Worm (Caenorhabditis elegans) whole organism, L4 larva: ENCODE measurements around the gene col-138.
A peak's percentile ranks its signal among the peaks of the same experiment; 100 is the strongest.

Source experiments
- F26F4.8 ChIP-seq: fragments of 200-800 bp; sonication (Bioruptor generic); conservative IDR thresholded peaks from 2 replicates; pipeline ENCODE4 v1.3.6; 2022; ENCODE audit warnings: missing genetic modification characterization, missing compliant biosample characterization
- T26A8.4 ChIP-seq: fragments of 200-800 bp; sonication (Bioruptor generic); IDR thresholded peaks from 2 replicates; pipeline ENCODE4 v1.3.6; 2022; ENCODE audit warnings: missing genetic modification characterization, missing compliant biosample characterization
- Y105C5A.15 ChIP-seq: fragments of 200-800 bp; sonication (Bioruptor generic); IDR thresholded peaks from 2 replicates; pipeline ENCODE4 v1.3.6; 2022; ENCODE audit warnings: missing genetic modification characterization, missing compliant biosample characterization
- Y75B8A.6 ChIP-seq: fragments of 200-800 bp; sonication (Bioruptor generic); IDR thresholded peaks from 2 replicates; pipeline ENCODE4 v1.3.6; 2022; ENCODE audit warnings: missing genetic modification reagents, missing genetic modification characterization, missing compliant biosample characterization
- ZK337.2 ChIP-seq: fragments of 200-800 bp; sonication (Bioruptor generic); IDR thresholded peaks from 2 replicates; pipeline ENCODE4 v1.3.6; 2022; ENCODE audit warnings: missing genetic modification reagents, missing genetic modification characterization, missing compliant biosample characterization
- ZK546.5 ChIP-seq, 2 experiments: sonication (generic microtip); optimal IDR thresholded peaks; 2 replicates each; lab custom pipeline; 2017; ENCODE audit warnings: missing biosample characterization in 2 of 2, missing genetic modification characterization in 2 of 2
- aly-2 ChIP-seq: sonication (generic microtip); optimal IDR thresholded peaks from 2 replicates; lab custom pipeline; 2018; ENCODE audit warnings: missing biosample characterization, missing genetic modification characterization
- ama-1 ChIP-seq: fragments of 150-350 bp; optimal IDR thresholded peaks from 2 replicates; lab custom pipeline; 2014; ENCODE audit warnings: inconsistent platforms, mixed read lengths
- arid-1 ChIP-seq: fragments of 200-800 bp; sonication (Bioruptor generic); conservative IDR thresholded peaks from 2 replicates; pipeline ENCODE4 v1.3.6; 2022; ENCODE audit warnings: missing genetic modification reagents, missing genetic modification characterization, missing compliant biosample characterization
- ceh-82 ChIP-seq: sonication (generic microtip); optimal IDR thresholded peaks from 2 replicates; lab custom pipeline; 2017; ENCODE audit warnings: missing biosample characterization, missing genetic modification characterization
- ces-1 ChIP-seq: fragments of 150-350 bp; sonication (generic microtip); optimal IDR thresholded peaks from 4 replicates; lab custom pipeline; 2014; ENCODE audit warnings: missing biosample characterization, missing genetic modification reagents, missing genetic modification characterization
- cey-2 ChIP-seq: sonication (generic microtip); optimal IDR thresholded peaks from 3 replicates; lab custom pipeline; 2017; ENCODE audit warnings: missing genetic modification characterization, mild to moderate bottlenecking, missing compliant biosample characterization, antibody characterized with exemption, borderline replicate concordance; ENCODE audit not compliant: insufficient read depth
- ctbp-1 ChIP-seq: fragments of 200-800 bp; sonication (Bioruptor generic); IDR thresholded peaks from 2 replicates; pipeline ENCODE4 v1.3.6; 2022; ENCODE audit warnings: missing genetic modification reagents, missing genetic modification characterization, missing compliant biosample characterization
- daf-19 ChIP-seq: fragments of 200-800 bp; sonication (Bioruptor generic); conservative IDR thresholded peaks from 2 replicates; pipeline ENCODE4 v1.3.6; 2022; ENCODE audit warnings: missing genetic modification characterization, missing compliant biosample characterization
- dmd-6 ChIP-seq: fragments of 200-800 bp; sonication (Bioruptor generic); IDR thresholded peaks from 2 replicates; pipeline ENCODE4 v1.3.6; 2022; ENCODE audit warnings: missing genetic modification reagents, missing genetic modification characterization, missing compliant biosample characterization
- dmd-9 ChIP-seq: fragments of 200-800 bp; sonication (Bioruptor generic); IDR thresholded peaks from 2 replicates; pipeline ENCODE4 v1.3.6; 2022; ENCODE audit warnings: missing genetic modification reagents, missing genetic modification characterization, missing compliant biosample characterization
- dpl-1 ChIP-seq: fragments of 150-350 bp; optimal IDR thresholded peaks from 2 replicates; lab custom pipeline; 2014; ENCODE audit warnings: missing biosample characterization, missing genetic modification reagents, missing genetic modification characterization
- duxl-1 ChIP-seq: sonication (generic microtip); optimal IDR thresholded peaks from 2 replicates; lab custom pipeline; 2016; ENCODE audit warnings: mild to moderate bottlenecking, missing genetic modification characterization, moderate library complexity, missing compliant biosample characterization; ENCODE audit not compliant: poor library complexity
- egl-27 ChIP-seq: sonication (generic microtip); optimal IDR thresholded peaks from 3 replicates; lab custom pipeline; 2017; ENCODE audit warnings: missing biosample characterization, missing genetic modification reagents, missing genetic modification characterization
- fos-1 ChIP-seq: fragments of 150-350 bp; optimal IDR thresholded peaks from 2 replicates; lab custom pipeline; 2014; ENCODE audit warnings: missing biosample characterization, missing genetic modification characterization
- hif-1 ChIP-seq, 2 experiments: sonication (generic microtip); optimal IDR thresholded peaks; 2 replicates each; lab custom pipeline; 2016 to 2017; ENCODE audit warnings: missing compliant biosample characterization in 2 of 2, missing genetic modification characterization in 2 of 2, missing genetic modification reagents in 2 of 2, missing genotype in 2 of 2, mild to moderate bottlenecking in 1 of 2
- hlh-11 ChIP-seq: fragments of 200-800 bp; sonication (Bioruptor generic); optimal IDR thresholded peaks from 2 replicates; lab custom pipeline; 2018; ENCODE audit warnings: mild to moderate bottlenecking, missing genetic modification characterization, missing compliant biosample characterization
- lim-7 ChIP-seq: fragments of 200-800 bp; sonication (Bioruptor generic); IDR thresholded peaks from 2 replicates; pipeline ENCODE4 v1.3.6; 2022; ENCODE audit warnings: missing genetic modification characterization, missing compliant biosample characterization
- lin-15B ChIP-seq: fragments of 150-350 bp; sonication (generic microtip); optimal IDR thresholded peaks from 3 replicates; lab custom pipeline; 2014; ENCODE audit warnings: missing biosample characterization, missing genetic modification characterization
- lir-3 ChIP-seq: sonication (generic microtip); optimal IDR thresholded peaks from 2 replicates; lab custom pipeline; 2016; ENCODE audit warnings: mild to moderate bottlenecking, missing genetic modification characterization, missing compliant biosample characterization
- lsy-2 ChIP-seq, 2 experiments: fragments of 150-350 bp in 1 of 2; sonication (generic microtip) in 1 of 2; optimal IDR thresholded peaks; 2 replicates each; lab custom pipeline; 2014 to 2017; ENCODE audit warnings: missing biosample characterization in 2 of 2, missing genetic modification characterization in 2 of 2
- madf-5 ChIP-seq, 2 experiments: fragments of 200-800 bp; sonication (Bioruptor generic); IDR thresholded peaks; 2 replicates each; pipeline ENCODE4 v1.3.6; 2022; ENCODE audit warnings: missing compliant biosample characterization in 2 of 2, missing genetic modification characterization in 2 of 2
- mdt-29 ChIP-seq: fragments of 200-800 bp; sonication (Bioruptor generic); IDR thresholded peaks from 2 replicates; pipeline ENCODE4 v1.3.6; 2022; ENCODE audit warnings: missing genetic modification reagents, missing genetic modification characterization, missing compliant biosample characterization
- mep-1 ChIP-seq: fragments of 150-350 bp; sonication (generic microtip); optimal IDR thresholded peaks from 3 replicates; lab custom pipeline; 2014; ENCODE audit warnings: missing biosample characterization, missing genetic modification characterization
- mxl-3 ChIP-seq: fragments of 200-800 bp; sonication (Bioruptor generic); optimal IDR thresholded peaks from 2 replicates; lab custom pipeline; 2018; ENCODE audit warnings: mild to moderate bottlenecking, missing genetic modification characterization, missing compliant biosample characterization
- nhr-11 ChIP-seq: fragments of 150-350 bp; optimal IDR thresholded peaks from 2 replicates; lab custom pipeline; 2014; ENCODE audit warnings: missing biosample characterization, missing genetic modification characterization
- nhr-111 ChIP-seq: fragments of 200-800 bp; sonication (Bioruptor generic); optimal IDR thresholded peaks from 2 replicates; lab custom pipeline; 2018; ENCODE audit warnings: mild to moderate bottlenecking, missing genetic modification characterization, missing compliant biosample characterization
- nhr-25 ChIP-seq: sonication (generic microtip); optimal IDR thresholded peaks from 2 replicates; lab custom pipeline; 2017; ENCODE audit warnings: missing genetic modification characterization, mild to moderate bottlenecking, missing compliant biosample characterization, antibody characterized with exemption, moderate library complexity, borderline replicate concordance; ENCODE audit not compliant: insufficient read depth
- nhr-28 ChIP-seq: fragments of 150-350 bp; optimal IDR thresholded peaks from 2 replicates; lab custom pipeline; 2014; ENCODE audit warnings: missing biosample characterization, missing genetic modification characterization
- nhr-41 ChIP-seq: fragments of 200-800 bp; sonication (Bioruptor generic); IDR thresholded peaks from 2 replicates; pipeline ENCODE4 v1.3.6; 2022; ENCODE audit warnings: missing genetic modification reagents, missing genetic modification characterization, missing compliant biosample characterization
- nhr-48 ChIP-seq: sonication (generic microtip); optimal IDR thresholded peaks from 2 replicates; lab custom pipeline; 2016; ENCODE audit warnings: mild to moderate bottlenecking, missing genetic modification characterization, missing compliant biosample characterization
- nhr-6 ChIP-seq: fragments of 150-350 bp; optimal IDR thresholded peaks from 2 replicates; lab custom pipeline; 2014; ENCODE audit warnings: missing biosample characterization, missing genetic modification characterization
- rbr-2 ChIP-seq: sonication (generic microtip); optimal IDR thresholded peaks from 2 replicates; lab custom pipeline; 2016; ENCODE audit warnings: missing genotype, missing genetic modification characterization, missing compliant biosample characterization
- saeg-2 ChIP-seq: fragments of 200-800 bp; sonication (Bioruptor generic); IDR thresholded peaks from 2 replicates; pipeline ENCODE4 v1.3.6; 2022; ENCODE audit warnings: missing genetic modification reagents, missing genetic modification characterization, missing compliant biosample characterization
- snpc-1.2 ChIP-seq: fragments of 200-800 bp; sonication (Bioruptor generic); IDR thresholded peaks from 2 replicates; pipeline ENCODE4 v1.3.6; 2022; ENCODE audit warnings: missing genetic modification reagents, missing genetic modification characterization, missing compliant biosample characterization
- spr-3 ChIP-seq: fragments of 200-800 bp; sonication (Bioruptor generic); optimal IDR thresholded peaks from 2 replicates; lab custom pipeline; 2018; ENCODE audit warnings: mild to moderate bottlenecking, missing genetic modification characterization, missing compliant biosample characterization
- tag-97 ChIP-seq: fragments of 200-800 bp; sonication (Bioruptor generic); IDR thresholded peaks from 2 replicates; pipeline ENCODE4 v1.3.6; 2022; ENCODE audit warnings: missing genetic modification characterization, missing compliant biosample characterization
- unc-130 ChIP-seq: sonication (generic microtip); optimal IDR thresholded peaks from 2 replicates; lab custom pipeline; 2016; ENCODE audit warnings: missing genetic modification reagents, missing genetic modification characterization, missing compliant biosample characterization
- zag-1 ChIP-seq: fragments of 150-350 bp; optimal IDR thresholded peaks from 2 replicates; lab custom pipeline; 2014; ENCODE audit warnings: missing biosample characterization, missing genetic modification characterization

Gene col-138

ce11 chrIV:17174087-17174486, 9.4 kb downstream of the col-138 start (continued):
- TF ChIP-seq nhr-111 (no peak), ceh-82 (tag; lab: Kevin White, UChicago) (no peak), egl-27 (tag; lab: Kevin White, UChicago) (no peak), nhr-48 (tag; lab: Kevin White, UChicago) (peak; percentile 57), daf-19 (GFP tag; lab: Robert Waterston, UW) (no peak), madf-5 (GFP tag; IDR thresholded peaks at IDR 0.05; lab: Robert Waterston, UW) (no peak), lsy-2 (tag; optimal IDR thresholded peaks at IDR 0.05; lab: Kevin White, UChicago) (peak in 1 of 2 experiments; percentile 37), dpl-1 (GFP tag; lab: Kevin White, UChicago) (no peak), arid-1 (GFP tag; lab: Robert Waterston, UW) (no peak), ama-1 (no peak), spr-3 (GFP tag; lab: Kevin White, UChicago) (no peak), dmd-9 (GFP tag; lab: Robert Waterston, UW) (no peak), ZK337.2 (GFP tag; lab: Robert Waterston, UW) (no peak), nhr-11 (no peak), Y105C5A.15 (GFP tag; lab: Robert Waterston, UW) (no peak), duxl-1 (no peak), hif-1 (tag; optimal IDR thresholded peaks at IDR 0.05; lab: Kevin White, UChicago) (no peak), cey-2 (no peak), mep-1 (peak; percentile 51), nhr-6 (tag; lab: Kevin White, UChicago) (no peak), aly-2 (no peak), hlh-11 (tag; lab: Kevin White, UChicago) (peak; percentile 95), zag-1 (tag; lab: Kevin White, UChicago) (no peak), nhr-41 (GFP tag; lab: Robert Waterston, UW) (no peak), tag-97 (GFP tag; lab: Robert Waterston, UW) (no peak), fos-1 (no peak), Y75B8A.6 (GFP tag; lab: Robert Waterston, UW) (no peak), F26F4.8 (GFP tag; lab: Robert Waterston, UW) (no peak), dmd-6 (no peak), ces-1 (GFP tag; lab: Kevin White, UChicago) (no peak), snpc-1.2 (GFP tag; lab: Robert Waterston, UW) (no peak), T26A8.4 (GFP tag; lab: Robert Waterston, UW) (no peak), unc-130 (GFP tag; lab: Kevin White, UChicago) (no peak), nhr-25 (no peak), mdt-29 (GFP tag; lab: Robert Waterston, UW) (no peak), saeg-2 (no peak), nhr-28 (peak; percentile 58), lir-3 (no peak), lin-15B (no peak), lim-7 (GFP tag; lab: Robert Waterston, UW) (no peak), rbr-2 (tag; lab: Kevin White, UChicago) (no peak), ctbp-1 (GFP tag; lab: Robert Waterston, UW) (no peak), mxl-3 (GFP tag; lab: Kevin White, UChicago) (peak; percentile 74), ZK546.5 (tag; optimal IDR thresholded peaks at IDR 0.05; lab: Kevin White, UChicago) (no peak)
